Worm (Caenorhabditis elegans) whole organism, early embryonic: Measurements from ENCODE around the gene fbxa-208.

Source experiments
- B0310.2 ChIP-seq: sonication (generic microtip); optimal IDR thresholded peaks from 2 replicates; lab custom pipeline; 2016; ENCODE audit warnings: mild to moderate bottlenecking, missing genetic modification characterization, missing compliant biosample characterization
- F13C5.2 ChIP-seq: sonication (generic microtip); optimal IDR thresholded peaks from 2 replicates; lab custom pipeline; 2017; ENCODE audit warnings: mild to moderate bottlenecking, missing genetic modification characterization, inconsistent platforms, missing compliant biosample characterization
- aly-1 ChIP-seq: sonication (generic microtip); optimal IDR thresholded peaks from 2 replicates; lab custom pipeline; 2016; ENCODE audit warnings: missing genetic modification characterization, missing compliant biosample characterization
- ama-1 ChIP-seq: fragments of 150-350 bp; optimal IDR thresholded peaks from 2 replicates; lab custom pipeline; 2014
- ceh-13 ChIP-seq: fragments of 200-800 bp; sonication (Bioruptor generic); optimal IDR thresholded peaks from 2 replicates; lab custom pipeline; 2018; ENCODE audit warnings: mild to moderate bottlenecking, missing genetic modification characterization, missing compliant biosample characterization
- ceh-36 ChIP-seq: sonication (generic microtip); optimal IDR thresholded peaks from 2 replicates; lab custom pipeline; 2016; ENCODE audit warnings: missing genetic modification characterization, inconsistent platforms, missing compliant biosample characterization
- ets-7 ChIP-seq: sonication (generic microtip); optimal IDR thresholded peaks from 2 replicates; lab custom pipeline; 2016; ENCODE audit warnings: missing genotype, missing genetic modification characterization, missing compliant biosample characterization
- flt-1 ChIP-seq: fragments of 200-800 bp; sonication (Bioruptor generic); IDR thresholded peaks from 2 replicates; pipeline ENCODE4 v1.3.6; 2022; ENCODE audit warnings: missing genetic modification characterization, missing compliant biosample characterization
- hmbx-1 ChIP-seq: sonication (generic microtip); optimal IDR thresholded peaks from 2 replicates; lab custom pipeline; 2016; ENCODE audit warnings: mild to moderate bottlenecking, missing genetic modification characterization, missing compliant biosample characterization
- hmg-4 ChIP-seq: fragments of 200-800 bp; sonication (Bioruptor generic); optimal IDR thresholded peaks from 2 replicates; lab custom pipeline; 2018; ENCODE audit warnings: mild to moderate bottlenecking, missing genetic modification characterization, missing compliant biosample characterization
- hnd-1 ChIP-seq: sonication (generic microtip); optimal IDR thresholded peaks from 2 replicates; lab custom pipeline; 2016; ENCODE audit warnings: missing genetic modification characterization, missing compliant biosample characterization
- pes-1 ChIP-seq: fragments of 200-800 bp; sonication (Bioruptor generic); IDR thresholded peaks from 2 replicates; pipeline ENCODE4 v1.3.6; 2022; ENCODE audit warnings: missing genetic modification reagents, missing genetic modification characterization, missing compliant biosample characterization
- scrt-1 ChIP-seq: fragments of 200-800 bp; sonication (Bioruptor generic); IDR thresholded peaks from 2 replicates; pipeline ENCODE4 v1.3.6; 2022; ENCODE audit warnings: missing genetic modification characterization, missing compliant biosample characterization
- sea-1 ChIP-seq: fragments of 200-800 bp; sonication (Bioruptor generic); conservative IDR thresholded peaks from 2 replicates; pipeline ENCODE4 v1.3.6; 2022; ENCODE audit warnings: missing genetic modification characterization, missing compliant biosample characterization
- tbx-11 ChIP-seq: fragments of 200-800 bp; sonication (Bioruptor generic); IDR thresholded peaks from 2 replicates; pipeline ENCODE4 v1.3.6; 2022; ENCODE audit warnings: missing genetic modification characterization, missing compliant biosample characterization
- tbx-37 ChIP-seq: fragments of 200-800 bp; sonication (Bioruptor generic); conservative IDR thresholded peaks from 2 replicates; pipeline ENCODE4 v1.3.6; 2022; ENCODE audit warnings: missing genetic modification reagents, missing genetic modification characterization, missing compliant biosample characterization
- tra-4 ChIP-seq: sonication (generic microtip); optimal IDR thresholded peaks from 2 replicates; lab custom pipeline; 2017; ENCODE audit warnings: missing genetic modification characterization, missing compliant biosample characterization

The fbxa-208 gene

DNA sequence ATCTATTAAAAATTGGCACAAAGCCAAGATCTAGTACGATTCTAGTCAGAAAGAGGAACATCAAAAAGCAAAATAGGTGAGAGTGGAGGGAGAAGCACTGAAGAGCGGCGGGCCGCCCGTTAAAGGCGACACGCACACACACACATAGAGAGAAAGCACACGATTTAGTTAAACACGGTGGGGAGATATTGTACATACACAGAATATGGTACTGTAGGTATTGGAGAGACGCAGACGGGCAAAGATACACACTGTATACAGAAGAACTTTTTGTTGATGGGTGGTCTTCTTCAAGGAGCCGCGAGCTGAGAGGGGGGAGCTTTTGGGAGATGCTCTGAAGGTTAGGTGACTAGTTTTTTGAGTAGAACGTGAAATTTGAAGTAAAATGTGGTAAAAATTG lies 30.4 kb upstream of the fbxa-208 start:
- TF ChIP-seq tbx-11 (no peak), ceh-36 (tag; lab: Kevin White, UChicago) (no peak), tra-4 (no peak)

DNA sequence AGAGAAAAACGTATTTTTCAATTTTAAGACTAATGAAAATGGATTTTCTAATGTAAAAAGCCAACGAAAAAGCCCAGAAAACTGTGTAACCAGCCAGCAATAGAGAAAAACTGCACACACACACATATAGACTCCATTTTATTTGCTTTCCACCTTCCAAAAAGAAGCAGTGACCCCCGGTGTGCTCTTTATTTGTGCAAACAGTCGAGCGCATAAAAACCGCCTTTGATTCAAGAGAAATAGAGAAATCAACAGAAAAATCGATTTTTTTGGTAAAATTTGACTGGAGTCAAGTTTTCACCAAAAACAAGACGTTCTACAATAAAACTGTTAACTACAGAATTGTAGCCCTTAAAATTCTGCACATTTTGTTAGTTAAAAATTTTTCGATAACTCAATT lies 28.0 kb upstream of the fbxa-208 start:
- no peak for TF ChIP-seq ama-1 (lab: Kevin White, UChicago)
- no peak for TF ChIP-seq flt-1 (GFP tag; lab: Robert Waterston, UW)
- no peak for TF ChIP-seq B0310.2 (tag; lab: Kevin White, UChicago)
- TF ChIP-seq ceh-13 (GFP tag; lab: Kevin White, UChicago) = no peak
- no peak for TF ChIP-seq hnd-1

DNA sequence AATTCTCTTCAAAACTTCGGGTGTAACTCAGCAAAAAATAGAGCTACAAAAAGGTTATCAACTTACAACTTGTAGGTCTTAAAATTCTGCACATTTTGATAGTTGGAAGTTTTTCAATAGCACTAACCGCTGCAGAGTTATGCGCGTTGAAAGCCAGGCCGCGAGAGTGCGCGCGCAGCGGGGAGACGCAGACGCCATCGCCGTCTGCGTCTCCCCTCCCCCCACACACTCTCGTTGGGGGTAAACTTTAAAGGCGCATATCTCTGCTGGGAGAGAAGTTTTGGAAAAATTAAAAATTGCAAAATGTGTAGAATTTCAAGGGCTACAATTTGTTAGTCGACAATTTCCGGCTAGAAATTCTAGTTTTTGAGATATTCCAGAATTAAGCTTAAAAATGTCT lies 27.1 kb upstream of the fbxa-208 start:
- TF ChIP-seq ama-1 (lab: Kevin White, UChicago) = no peak
- no peak for TF ChIP-seq hnd-1
- TF ChIP-seq sea-1 = no peak
- TF ChIP-seq ets-7 (tag; lab: Kevin White, UChicago) = no peak
- TF ChIP-seq ceh-36 (tag; lab: Kevin White, UChicago) = no peak
- no peak for TF ChIP-seq flt-1 (GFP tag; lab: Robert Waterston, UW)
- no peak for TF ChIP-seq tra-4
- TF ChIP-seq scrt-1 (GFP tag; lab: Robert Waterston, UW) = no peak
- no peak for TF ChIP-seq aly-1 (tag; lab: Kevin White, UChicago)
- TF ChIP-seq hmbx-1 (tag; lab: Kevin White, UChicago) = no peak

DNA sequence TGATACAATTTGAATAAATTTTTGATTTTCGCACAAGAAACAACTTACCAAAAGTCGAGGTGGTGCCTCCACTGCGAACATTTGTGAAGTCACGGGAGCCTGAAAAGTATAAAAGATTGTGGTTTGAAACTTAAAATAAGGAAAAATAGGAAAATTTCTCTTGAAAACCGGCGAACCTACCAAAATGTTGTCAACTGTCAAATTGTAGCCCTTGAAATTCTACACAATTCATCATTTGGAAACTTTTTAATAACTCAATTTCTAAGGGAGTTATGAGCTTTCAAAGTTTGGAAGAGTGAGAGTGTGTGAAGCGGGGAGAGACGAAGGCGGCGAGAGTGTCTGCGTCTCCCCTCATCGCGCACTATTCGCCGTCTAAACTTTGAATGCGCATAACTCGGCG lies 26.4 kb upstream of the fbxa-208 start, which contains the start of gene pes-4:
Gene pes-4, minus strand, starts transcription at position 101 of the 400 bp plus-strand sequence.
- no peak for TF ChIP-seq scrt-1 (GFP tag; lab: Robert Waterston, UW)
- no peak for TF ChIP-seq sea-1
- TF ChIP-seq hmg-4 (GFP tag; lab: Kevin White, UChicago) = no peak
- no peak for TF ChIP-seq hmbx-1 (tag; lab: Kevin White, UChicago)
- no peak for TF ChIP-seq hnd-1
- TF ChIP-seq ceh-36 (tag; lab: Kevin White, UChicago) = no peak
- TF ChIP-seq F13C5.2 (tag; lab: Kevin White, UChicago) = no peak
- no peak for TF ChIP-seq tbx-11
- TF ChIP-seq pes-1 (GFP tag; lab: Robert Waterston, UW) = no peak
- TF ChIP-seq ets-7 (tag; lab: Kevin White, UChicago) = no peak
- no peak for TF ChIP-seq ama-1 (lab: Kevin White, UChicago)
- no peak for TF ChIP-seq ceh-13 (GFP tag; lab: Kevin White, UChicago)
- no peak for TF ChIP-seq flt-1 (GFP tag; lab: Robert Waterston, UW)
- no peak for TF ChIP-seq aly-1 (tag; lab: Kevin White, UChicago)
- no peak for TF ChIP-seq B0310.2 (tag; lab: Kevin White, UChicago)
- TF ChIP-seq tbx-37 (GFP tag; lab: Robert Waterston, UW) = no peak
- TF ChIP-seq tra-4 = no peak

DNA sequence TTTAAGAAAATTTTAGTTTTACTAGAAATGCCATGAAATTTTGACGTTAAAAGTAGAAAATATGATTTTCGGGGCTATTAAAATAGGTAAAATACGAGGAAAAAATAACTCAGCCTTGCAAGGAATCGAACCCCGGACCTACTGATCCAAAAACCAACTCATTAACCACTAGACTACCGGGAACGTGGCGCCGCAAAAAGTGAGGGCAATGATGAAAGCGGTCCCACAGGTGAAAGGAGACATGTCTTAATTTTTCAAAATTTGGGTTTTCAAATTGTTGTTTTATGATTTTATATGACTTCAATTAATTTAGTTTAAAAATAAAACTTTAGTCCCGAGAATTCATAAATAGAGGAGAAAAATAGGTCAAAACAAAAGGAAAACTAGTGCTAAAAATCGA lies 25.9 kb upstream of the fbxa-208 start:
- TF ChIP-seq B0310.2 (tag; lab: Kevin White, UChicago) (no peak), flt-1 (GFP tag; lab: Robert Waterston, UW) (no peak), hnd-1 (no peak), pes-1 (GFP tag; lab: Robert Waterston, UW) (no peak)

DNA sequence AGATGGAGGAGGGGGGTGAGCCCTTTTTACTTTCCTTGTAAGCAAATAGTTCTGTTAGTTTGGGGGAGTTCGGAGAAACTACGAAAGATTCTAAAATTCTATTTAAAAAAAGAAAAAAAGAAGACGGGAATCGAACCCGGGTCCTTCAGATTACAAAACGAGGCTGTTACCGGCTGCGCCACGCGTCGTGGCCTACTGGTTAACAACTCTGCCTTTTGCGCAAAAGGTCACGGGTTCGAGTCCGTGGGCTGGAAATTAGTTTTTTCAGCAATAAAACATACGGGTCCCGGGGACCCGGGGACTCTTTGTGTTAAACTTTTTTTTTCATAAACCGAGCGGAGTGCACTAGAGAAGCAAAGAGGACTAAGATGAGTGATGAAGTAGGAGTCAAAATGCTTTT lies 25.4 kb upstream of the fbxa-208 start:
- TF ChIP-seq B0310.2 (tag; lab: Kevin White, UChicago) (no peak), ceh-36 (tag; lab: Kevin White, UChicago) (no peak), ets-7 (tag; lab: Kevin White, UChicago) (no peak), aly-1 (tag; lab: Kevin White, UChicago) (no peak)

DNA sequence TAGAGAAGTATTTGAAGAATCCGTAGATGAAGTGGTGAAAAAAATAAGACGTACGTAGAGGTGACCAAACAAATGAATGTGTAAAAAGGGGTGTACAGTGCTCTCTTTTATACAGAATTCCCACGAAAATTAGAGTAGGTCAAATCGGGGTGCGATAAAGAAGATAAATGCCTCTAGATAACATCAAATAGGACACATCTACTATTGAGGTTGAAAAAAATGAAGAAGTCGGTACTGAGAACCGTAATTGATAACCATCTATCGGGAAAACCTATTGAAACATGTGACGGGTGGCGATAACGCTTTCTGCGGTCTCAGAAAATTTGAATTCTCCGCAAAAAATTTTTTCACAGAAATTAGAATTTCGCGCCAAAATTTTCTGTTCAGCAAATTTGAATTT lies 17.9 kb upstream of the fbxa-208 start, which contains the start of gene fbxa-61:
Gene fbxa-61, plus strand, starts transcription at position 345 of the 400 bp plus-strand sequence.
- TF ChIP-seq flt-1 (GFP tag; lab: Robert Waterston, UW) = no peak
- TF ChIP-seq hmbx-1 (tag; lab: Kevin White, UChicago) = no peak
- no peak for TF ChIP-seq tbx-37 (GFP tag; lab: Robert Waterston, UW)
- no peak for TF ChIP-seq hmg-4 (GFP tag; lab: Kevin White, UChicago)
- no peak for TF ChIP-seq pes-1 (GFP tag; lab: Robert Waterston, UW)
- no peak for TF ChIP-seq F13C5.2 (tag; lab: Kevin White, UChicago)
- TF ChIP-seq ceh-36 (tag; lab: Kevin White, UChicago) = no peak
- no peak for TF ChIP-seq scrt-1 (GFP tag; lab: Robert Waterston, UW)
- TF ChIP-seq ama-1 (lab: Kevin White, UChicago) = no peak
- TF ChIP-seq hnd-1 = no peak
- no peak for TF ChIP-seq ceh-13 (GFP tag; lab: Kevin White, UChicago)
- no peak for TF ChIP-seq aly-1 (tag; lab: Kevin White, UChicago)
- no peak for TF ChIP-seq ets-7 (tag; lab: Kevin White, UChicago)

DNA sequence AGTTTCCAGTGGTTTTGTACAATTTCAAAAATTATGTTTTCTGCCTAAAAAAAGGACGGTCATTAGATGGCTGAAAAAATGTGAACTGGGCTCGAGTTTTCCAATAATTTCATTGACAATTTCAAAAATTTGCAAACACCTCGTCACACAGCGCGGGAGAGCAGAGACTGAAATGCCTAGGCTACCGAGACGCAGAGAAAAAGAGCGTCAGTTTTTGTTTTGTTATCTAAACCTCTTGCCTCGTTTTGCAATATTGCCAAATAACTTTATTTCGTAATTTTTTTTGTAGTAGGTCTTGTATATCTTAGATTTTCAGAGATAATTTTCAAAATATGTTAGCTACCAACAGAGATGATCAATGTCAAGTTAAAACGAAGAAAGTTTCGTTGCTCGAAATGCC lies 13.4 kb upstream of the fbxa-208 start, which contains the start of gene fbxa-63:
Gene fbxa-63, plus strand, starts transcription at position 310 of the 400 bp plus-strand sequence.
- no peak for TF ChIP-seq aly-1 (tag; lab: Kevin White, UChicago)
- no peak for TF ChIP-seq B0310.2 (tag; lab: Kevin White, UChicago)
- no peak for TF ChIP-seq ceh-36 (tag; lab: Kevin White, UChicago)
- TF ChIP-seq ama-1 (lab: Kevin White, UChicago) = no peak
- TF ChIP-seq tbx-37 (GFP tag; lab: Robert Waterston, UW) = no peak
- no peak for TF ChIP-seq tra-4
